Fruit fly (Drosophila melanogaster): Measurements from ENCODE around the gene CG10713.
A peak's percentile ranks its signal among the peaks of the same experiment; 100 is the strongest.

The CG10713 gene

dm6 chr3L:13435170-13435727, at the start of gene CG10713:
Gene CG10713 (minus strand): TSS chr3L:13435229.
- TF ChIP-seq CG11085 (GFP tag; IDR thresholded peaks at IDR 0.05) (0 out of 2 replicates have a peak, but pooled peaks have one; percentile 7), CG16815 (GFP tag; optimal IDR thresholded peaks at IDR 0.05) (no peak), gro (GFP tag; optimal IDR thresholded peaks at IDR 0.05) (no peak), crc (GFP tag; optimal IDR thresholded peaks at IDR 0.05) (no peak), CG15269 (tag; optimal IDR thresholded peaks at IDR 0.05) (no peak), CG15696 (tag; optimal IDR thresholded peaks at IDR 0.05) (no peak), oc (tag; optimal IDR thresholded peaks at IDR 0.05) (no peak), peb (GFP tag; IDR thresholded peaks at IDR 0.05) (no peak), pum (GFP tag; optimal IDR thresholded peaks at IDR 0.05) (no peak), ci (GFP tag; IDR thresholded peaks at IDR 0.05) (0 out of 3 replicates have a peak, but pooled peaks have one; percentile 8), CG2116 (GFP tag; optimal IDR thresholded peaks at IDR 0.05) (no peak), Hand (GFP tag; optimal IDR thresholded peaks at IDR 0.05) (peak; percentile 8), dmrt99B (tag; optimal IDR thresholded peaks at IDR 0.05) (no peak), Gsc (GFP tag; IDR thresholded peaks at IDR 0.05) (no peak), Atf6 (GFP tag; IDR thresholded peaks at IDR 0.05) (peak; percentile 24; the same call in 1 of the 2 replicates), NK7.1 (GFP tag; optimal IDR thresholded peaks at IDR 0.05) (no peak), dysf (GFP tag; IDR thresholded peaks at IDR 0.05) (no peak), B-H2 (GFP tag; optimal IDR thresholded peaks at IDR 0.05) (no peak), Bgb (GFP tag; IDR thresholded peaks at IDR 0.05; ENCODE audit: partially characterized antibody) (peak; percentile 40; the same call in 1 of the 2 replicates), CG2712 (tag; optimal IDR thresholded peaks at IDR 0.05) (peak; percentile 83), CG32767 (GFP tag; IDR thresholded peaks at IDR 0.05) (peak; percentile 48; the same call in 1 of the 2 replicates), dimm (GFP tag; IDR thresholded peaks at IDR 0.05) (no peak), Ptx1 (GFP tag; IDR thresholded peaks at IDR 0.05) (no peak), CG17361 (GFP tag; IDR thresholded peaks at IDR 0.05) (no peak), crol (GFP tag; IDR thresholded peaks at IDR 0.05) (peak; percentile 81), C15 (GFP tag; IDR thresholded peaks at IDR 0.05) (no peak), bsh (GFP tag; optimal IDR thresholded peaks at IDR 0.05) (peak in 1 of 2 experiments; percentile 49), Sox100B (GFP tag; optimal IDR thresholded peaks at IDR 0.05) (no peak), Aef1 (GFP tag; IDR thresholded peaks at IDR 0.05) (peak; percentile 29; the same call in 1 of the 3 replicates), CG1792 (GFP tag; optimal IDR thresholded peaks at IDR 0.05) (no peak), knrl (GFP tag; IDR thresholded peaks at IDR 0.05; ENCODE audit: partially characterized antibody) (no peak), HmgD (GFP tag; optimal IDR thresholded peaks at IDR 0.05) (no peak), CG18764 (GFP tag; optimal IDR thresholded peaks at IDR 0.05) (no peak), Trl (optimal IDR thresholded peaks at IDR 0.05) (peak; percentile 51 to 54), Trl (GFP tag; optimal IDR thresholded peaks at IDR 0.05) (no peak), CG4424 (GFP tag; optimal IDR thresholded peaks at IDR 0.05) (no peak), Sox102F (GFP tag; optimal IDR thresholded peaks at IDR 0.05) (no peak), CG12236 (GFP tag; optimal IDR thresholded peaks at IDR 0.05) (no peak), Drgx (GFP tag; IDR thresholded peaks at IDR 0.05) (peak; percentile 74), Fer1 (GFP tag; optimal IDR thresholded peaks at IDR 0.05) (peak; percentile 21), sima (GFP tag; optimal IDR thresholded peaks at IDR 0.05) (no peak), Opbp (GFP tag; IDR thresholded peaks at IDR 0.05; ENCODE audit: partially characterized antibody) (0 out of 3 replicates have a peak, but pooled peaks have one; percentile 27), so (GFP tag; IDR thresholded peaks at IDR 0.05) (0 out of 3 replicates have a peak, but pooled peaks have one; percentile 13), Awh (GFP tag; IDR thresholded peaks at IDR 0.05) (no peak), toy (GFP tag; IDR thresholded peaks at IDR 0.05) (no peak), Myb (GFP tag; optimal IDR thresholded peaks at IDR 0.05) (peak; percentile 76), mld (GFP tag; IDR thresholded peaks at IDR 0.05; ENCODE audit: partially characterized antibody) (0 out of 3 replicates have a peak, but pooled peaks have one; percentile 50), nom (GFP tag; optimal IDR thresholded peaks at IDR 0.05) (peak; percentile 76), CG3847 (GFP tag; IDR thresholded peaks at IDR 0.05) (no peak), ewg (GFP tag; optimal IDR thresholded peaks at IDR 0.05) (peak; percentile 98), Six4 (GFP tag; optimal IDR thresholded peaks at IDR 0.05) (no peak)
